Worm (Caenorhabditis elegans) whole organism, early embryonic: ENCODE results near the gene ZK666.1.

Experiments
- B0310.2 ChIP-seq: sonication (generic microtip); optimal IDR thresholded peaks from 2 replicates; lab custom pipeline; 2016; ENCODE audit warnings: mild to moderate bottlenecking, missing genetic modification characterization, missing compliant biosample characterization
- F13C5.2 ChIP-seq: sonication (generic microtip); optimal IDR thresholded peaks from 2 replicates; lab custom pipeline; 2017; ENCODE audit warnings: mild to moderate bottlenecking, missing genetic modification characterization, inconsistent platforms, missing compliant biosample characterization
- aly-1 ChIP-seq: sonication (generic microtip); optimal IDR thresholded peaks from 2 replicates; lab custom pipeline; 2016; ENCODE audit warnings: missing genetic modification characterization, missing compliant biosample characterization
- ama-1 ChIP-seq: fragments of 150-350 bp; optimal IDR thresholded peaks from 2 replicates; lab custom pipeline; 2014
- ceh-13 ChIP-seq: fragments of 200-800 bp; sonication (Bioruptor generic); optimal IDR thresholded peaks from 2 replicates; lab custom pipeline; 2018; ENCODE audit warnings: mild to moderate bottlenecking, missing genetic modification characterization, missing compliant biosample characterization
- ceh-36 ChIP-seq: sonication (generic microtip); optimal IDR thresholded peaks from 2 replicates; lab custom pipeline; 2016; ENCODE audit warnings: missing genetic modification characterization, inconsistent platforms, missing compliant biosample characterization
- ets-7 ChIP-seq: sonication (generic microtip); optimal IDR thresholded peaks from 2 replicates; lab custom pipeline; 2016; ENCODE audit warnings: missing genotype, missing genetic modification characterization, missing compliant biosample characterization
- flt-1 ChIP-seq: fragments of 200-800 bp; sonication (Bioruptor generic); IDR thresholded peaks from 2 replicates; pipeline ENCODE4 v1.3.6; 2022; ENCODE audit warnings: missing genetic modification characterization, missing compliant biosample characterization
- hmbx-1 ChIP-seq: sonication (generic microtip); optimal IDR thresholded peaks from 2 replicates; lab custom pipeline; 2016; ENCODE audit warnings: mild to moderate bottlenecking, missing genetic modification characterization, missing compliant biosample characterization
- hmg-4 ChIP-seq: fragments of 200-800 bp; sonication (Bioruptor generic); optimal IDR thresholded peaks from 2 replicates; lab custom pipeline; 2018; ENCODE audit warnings: mild to moderate bottlenecking, missing genetic modification characterization, missing compliant biosample characterization
- hnd-1 ChIP-seq: sonication (generic microtip); optimal IDR thresholded peaks from 2 replicates; lab custom pipeline; 2016; ENCODE audit warnings: missing genetic modification characterization, missing compliant biosample characterization
- pes-1 ChIP-seq: fragments of 200-800 bp; sonication (Bioruptor generic); IDR thresholded peaks from 2 replicates; pipeline ENCODE4 v1.3.6; 2022; ENCODE audit warnings: missing genetic modification reagents, missing genetic modification characterization, missing compliant biosample characterization
- scrt-1 ChIP-seq: fragments of 200-800 bp; sonication (Bioruptor generic); IDR thresholded peaks from 2 replicates; pipeline ENCODE4 v1.3.6; 2022; ENCODE audit warnings: missing genetic modification characterization, missing compliant biosample characterization
- sea-1 ChIP-seq: fragments of 200-800 bp; sonication (Bioruptor generic); conservative IDR thresholded peaks from 2 replicates; pipeline ENCODE4 v1.3.6; 2022; ENCODE audit warnings: missing genetic modification characterization, missing compliant biosample characterization
- tbx-11 ChIP-seq: fragments of 200-800 bp; sonication (Bioruptor generic); IDR thresholded peaks from 2 replicates; pipeline ENCODE4 v1.3.6; 2022; ENCODE audit warnings: missing genetic modification characterization, missing compliant biosample characterization
- tbx-37 ChIP-seq: fragments of 200-800 bp; sonication (Bioruptor generic); conservative IDR thresholded peaks from 2 replicates; pipeline ENCODE4 v1.3.6; 2022; ENCODE audit warnings: missing genetic modification reagents, missing genetic modification characterization, missing compliant biosample characterization
- tra-4 ChIP-seq: sonication (generic microtip); optimal IDR thresholded peaks from 2 replicates; lab custom pipeline; 2017; ENCODE audit warnings: missing genetic modification characterization, missing compliant biosample characterization

Gene ZK666.1

DNA sequence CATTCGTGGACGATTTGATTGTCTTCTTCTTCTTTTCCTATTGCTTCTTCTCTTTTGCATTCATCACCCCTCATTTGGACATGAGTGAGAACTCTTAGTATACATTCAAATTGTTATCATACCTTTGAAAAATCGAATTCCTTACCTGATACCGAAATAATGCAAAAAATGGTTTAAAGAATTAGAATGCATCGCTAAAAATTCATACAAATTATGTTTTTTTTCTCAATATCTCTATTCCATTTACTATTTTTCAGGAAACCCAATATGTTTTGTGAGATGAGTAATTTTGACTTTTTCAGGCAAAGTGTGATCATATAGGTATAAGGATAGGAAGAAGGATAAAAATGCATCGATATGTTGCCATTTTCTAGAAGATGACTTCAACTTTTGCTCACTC lies 14.2 kb downstream of the ZK666.1 start, which contains the start of gene ZK673.11:
ZK673.11 (plus strand) TSS at position 301 of the 400 bp plus-strand sequence.
- TF ChIP-seq ama-1 (lab: Kevin White, UChicago) = no peak
- no peak for TF ChIP-seq scrt-1
- no peak for TF ChIP-seq flt-1 (GFP tag; lab: Robert Waterston, UW)
- TF ChIP-seq sea-1 = no peak
- TF ChIP-seq hmg-4 (GFP tag; lab: Kevin White, UChicago) = no peak
- TF ChIP-seq B0310.2 (tag; lab: Kevin White, UChicago) = no peak
- TF ChIP-seq ets-7 = no peak
- TF ChIP-seq tbx-37 (GFP tag; lab: Robert Waterston, UW) = no peak
- TF ChIP-seq pes-1 (GFP tag; lab: Robert Waterston, UW) = no peak
- TF ChIP-seq aly-1 (tag; lab: Kevin White, UChicago) = no peak
- no peak for TF ChIP-seq hnd-1 (tag; lab: Kevin White, UChicago)
- TF ChIP-seq tra-4 (tag; lab: Kevin White, UChicago) = no peak
- TF ChIP-seq tbx-11 (GFP tag; lab: Robert Waterston, UW) = no peak
- TF ChIP-seq ceh-13 (GFP tag; lab: Kevin White, UChicago) = no peak
- TF ChIP-seq hmbx-1 (tag; lab: Kevin White, UChicago) = no peak

DNA sequence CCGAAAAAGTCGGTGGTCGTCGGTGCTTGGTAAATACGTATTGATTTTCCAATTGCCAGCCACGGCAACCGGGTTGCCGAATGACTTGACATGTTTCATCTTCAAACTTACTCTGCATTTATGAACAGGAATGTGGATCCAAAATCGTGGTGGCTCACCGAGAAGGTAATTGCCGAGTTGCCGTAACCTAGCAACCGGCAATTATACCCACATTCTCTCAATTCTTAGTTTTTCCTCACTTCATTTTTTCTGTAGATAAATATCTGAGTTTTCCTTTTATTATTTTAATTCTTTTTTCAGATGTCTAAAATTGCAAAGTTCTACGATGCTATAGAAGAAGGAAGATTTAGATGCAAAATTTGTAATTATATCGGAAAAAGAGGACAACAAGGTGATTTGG lies 18.5 kb downstream of the ZK666.1 start, which contains the start of gene ZK673.4:
ZK673.4 (plus strand) TSS at position 301 of the 400 bp plus-strand sequence.
- TF ChIP-seq tra-4 (tag; lab: Kevin White, UChicago) (no peak), flt-1 (GFP tag; lab: Robert Waterston, UW) (no peak), hmbx-1 (tag; lab: Kevin White, UChicago) (no peak), tbx-11 (GFP tag; lab: Robert Waterston, UW) (no peak), ets-7 (no peak), aly-1 (tag; lab: Kevin White, UChicago) (no peak), B0310.2 (tag; lab: Kevin White, UChicago) (no peak), hmg-4 (GFP tag; lab: Kevin White, UChicago) (no peak), tbx-37 (GFP tag; lab: Robert Waterston, UW) (no peak), F13C5.2 (tag; lab: Kevin White, UChicago) (no peak), sea-1 (no peak), scrt-1 (no peak), pes-1 (GFP tag; lab: Robert Waterston, UW) (no peak), hnd-1 (tag; lab: Kevin White, UChicago) (no peak), ceh-13 (GFP tag; lab: Kevin White, UChicago) (no peak), ceh-36 (tag; lab: Kevin White, UChicago) (no peak), ama-1 (lab: Kevin White, UChicago) (no peak)

DNA sequence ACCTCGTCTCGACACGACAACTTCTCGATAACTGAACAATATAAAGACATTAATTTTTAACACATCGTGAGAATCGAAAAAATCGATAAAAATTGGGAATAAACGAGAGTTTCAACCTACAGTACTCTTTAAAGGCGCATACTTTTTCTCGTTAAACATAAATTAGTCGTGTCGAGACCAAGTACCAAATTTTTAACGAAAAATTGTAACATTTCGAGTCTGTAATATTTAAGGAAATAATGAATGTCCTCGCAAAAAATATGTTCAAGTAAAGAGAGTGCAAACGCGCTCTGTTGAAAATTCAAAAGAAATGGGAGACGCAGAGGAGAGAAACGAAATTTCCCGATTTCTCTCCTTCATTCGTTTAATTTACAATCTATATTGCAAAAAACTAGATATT lies 20.8 kb downstream of the ZK666.1 start:
- no peak for TF ChIP-seq tbx-11 (GFP tag; lab: Robert Waterston, UW)
- no peak for TF ChIP-seq aly-1 (tag; lab: Kevin White, UChicago)
- TF ChIP-seq scrt-1 = no peak
- TF ChIP-seq ets-7 = no peak
- TF ChIP-seq ama-1 (lab: Kevin White, UChicago) = no peak
- no peak for TF ChIP-seq sea-1
- TF ChIP-seq hnd-1 (tag; lab: Kevin White, UChicago) = no peak
- TF ChIP-seq hmg-4 (GFP tag; lab: Kevin White, UChicago) = no peak
- TF ChIP-seq hmbx-1 (tag; lab: Kevin White, UChicago) = no peak
- no peak for TF ChIP-seq tbx-37 (GFP tag; lab: Robert Waterston, UW)
- TF ChIP-seq B0310.2 (tag; lab: Kevin White, UChicago) = no peak

DNA sequence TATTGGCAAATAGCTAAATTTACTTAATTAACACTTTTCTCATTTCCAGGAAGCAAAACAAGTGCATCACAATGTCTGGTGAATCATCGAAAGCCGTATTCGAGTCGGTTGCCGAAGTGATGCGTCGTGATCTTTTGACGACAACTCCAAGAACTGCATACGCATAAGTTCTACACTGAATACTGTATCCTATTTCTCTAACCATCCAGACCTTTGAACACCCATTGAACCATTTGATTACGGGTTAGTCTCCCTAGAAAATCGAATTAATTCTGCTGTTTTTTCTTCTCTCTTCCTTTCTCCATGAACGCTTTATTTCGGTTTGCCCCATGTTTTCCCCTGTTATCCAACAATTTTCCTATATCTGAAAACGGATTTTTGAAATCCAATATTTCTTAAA lies 21.4 kb downstream of the ZK666.1 start, which contains the start of gene lin-56:
lin-56 (plus strand) TSS at position 301 of the 400 bp plus-strand sequence.
- TF ChIP-seq ets-7 = no peak
- TF ChIP-seq sea-1 = no peak
- TF ChIP-seq ama-1 (lab: Kevin White, UChicago) = no peak
- TF ChIP-seq aly-1 (tag; lab: Kevin White, UChicago) = no peak
- TF ChIP-seq ceh-36 (tag; lab: Kevin White, UChicago) = no peak
- TF ChIP-seq hnd-1 (tag; lab: Kevin White, UChicago) = no peak
- no peak for TF ChIP-seq B0310.2 (tag; lab: Kevin White, UChicago)
- no peak for TF ChIP-seq pes-1 (GFP tag; lab: Robert Waterston, UW)
- TF ChIP-seq scrt-1 = no peak
- TF ChIP-seq F13C5.2 (tag; lab: Kevin White, UChicago) = no peak
- TF ChIP-seq tbx-11 (GFP tag; lab: Robert Waterston, UW) = no peak
- no peak for TF ChIP-seq ceh-13 (GFP tag; lab: Kevin White, UChicago)
- TF ChIP-seq tbx-37 (GFP tag; lab: Robert Waterston, UW) = no peak
- TF ChIP-seq tra-4 (tag; lab: Kevin White, UChicago) = no peak
- no peak for TF ChIP-seq hmg-4 (GFP tag; lab: Kevin White, UChicago)
- no peak for TF ChIP-seq hmbx-1 (tag; lab: Kevin White, UChicago)

DNA sequence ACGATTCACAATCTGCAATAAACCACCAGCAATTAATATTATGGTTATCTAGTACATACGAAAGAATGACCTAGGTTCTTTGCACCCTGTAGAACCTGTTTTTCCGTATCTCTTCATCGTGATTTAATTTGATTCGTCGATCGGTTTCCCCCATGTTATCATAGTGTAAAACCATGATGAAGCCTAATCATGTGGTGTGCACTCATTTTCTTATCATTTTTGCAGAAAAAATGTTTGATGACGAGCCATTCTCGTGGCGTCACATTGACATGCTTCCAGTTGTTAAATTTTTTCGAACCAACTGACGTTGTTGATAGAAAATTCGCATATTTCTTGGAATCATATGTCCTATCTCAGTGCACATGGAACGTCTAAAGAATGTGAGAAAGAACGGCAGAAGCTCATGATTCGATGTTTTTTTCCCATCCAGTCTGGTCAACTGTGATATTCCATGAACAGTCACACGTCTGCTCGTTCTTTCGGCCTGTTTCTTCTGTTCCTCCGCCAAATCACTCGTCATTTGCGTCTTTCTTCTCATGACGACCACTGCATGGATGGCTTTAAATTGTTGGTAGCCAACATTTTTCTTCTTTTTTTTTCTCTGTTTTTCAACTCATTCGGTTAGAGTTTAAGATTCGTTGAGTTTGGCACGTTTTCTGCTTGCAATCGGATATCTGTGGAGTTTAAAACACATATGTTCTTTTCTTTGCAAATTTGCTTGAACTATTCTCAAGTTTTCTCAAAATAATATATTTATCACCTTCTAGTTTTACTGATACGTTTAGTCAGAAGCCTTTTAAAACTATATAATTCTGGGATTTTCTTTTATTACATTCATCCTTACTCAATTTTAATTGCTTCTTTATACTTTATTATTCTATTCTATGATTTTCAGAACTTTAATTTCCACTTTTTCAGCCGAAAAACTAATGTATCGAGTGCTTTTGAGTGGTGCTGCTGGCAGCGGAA lies 23.5 kb downstream of the ZK666.1 start, which contains the start of gene ZK673.2:
ZK673.2 (plus strand) TSS at position 919 of the 969 bp plus-strand sequence.
- TF ChIP-seq ceh-13 (GFP tag; lab: Kevin White, UChicago) (no peak), scrt-1 (no peak), sea-1 (no peak), tra-4 (tag; lab: Kevin White, UChicago) (no peak), pes-1 (GFP tag; lab: Robert Waterston, UW) (no peak), aly-1 (tag; lab: Kevin White, UChicago) (no peak), ets-7 (no peak), hmg-4 (GFP tag; lab: Kevin White, UChicago) (no peak), hnd-1 (tag; lab: Kevin White, UChicago) (no peak), B0310.2 (tag; lab: Kevin White, UChicago) (no peak), hmbx-1 (tag; lab: Kevin White, UChicago) (no peak)

DNA sequence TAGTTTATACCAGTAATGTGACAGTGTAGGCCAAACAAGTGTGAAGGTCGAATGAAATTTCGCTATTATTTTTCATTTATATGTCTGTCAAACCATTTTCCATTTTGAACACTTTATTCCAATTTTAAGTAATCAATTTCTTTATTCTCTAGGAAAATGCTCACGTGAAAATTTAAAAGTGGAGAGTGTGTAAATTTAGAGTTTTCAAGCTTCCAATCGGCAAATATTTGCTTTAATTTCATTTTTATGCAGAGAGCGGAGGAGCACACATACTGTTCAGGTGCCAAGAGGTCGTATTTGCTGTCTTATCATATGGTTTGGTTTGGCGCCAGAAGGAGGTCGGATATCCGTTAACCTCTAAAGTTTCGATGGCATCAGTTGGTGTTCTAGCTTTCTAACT lies 24.3 kb downstream of the ZK666.1 start:
- TF ChIP-seq ceh-13 (GFP tag; lab: Kevin White, UChicago) = no peak
- TF ChIP-seq flt-1 (GFP tag; lab: Robert Waterston, UW) = no peak
- no peak for TF ChIP-seq ets-7
- TF ChIP-seq F13C5.2 (tag; lab: Kevin White, UChicago) = no peak
- TF ChIP-seq aly-1 (tag; lab: Kevin White, UChicago) = no peak
- no peak for TF ChIP-seq pes-1 (GFP tag; lab: Robert Waterston, UW)
- no peak for TF ChIP-seq tra-4 (tag; lab: Kevin White, UChicago)
- TF ChIP-seq ceh-36 (tag; lab: Kevin White, UChicago) = no peak
- no peak for TF ChIP-seq ama-1 (lab: Kevin White, UChicago)
- no peak for TF ChIP-seq tbx-11 (GFP tag; lab: Robert Waterston, UW)
- no peak for TF ChIP-seq tbx-37 (GFP tag; lab: Robert Waterston, UW)
- no peak for TF ChIP-seq hmbx-1 (tag; lab: Kevin White, UChicago)
- TF ChIP-seq B0310.2 (tag; lab: Kevin White, UChicago) = no peak
- TF ChIP-seq hnd-1 (tag; lab: Kevin White, UChicago) = no peak
